Worm (Caenorhabditis elegans): Measurements from ENCODE around the gene R05C11.2.

R05C11.2 gene

DNA sequence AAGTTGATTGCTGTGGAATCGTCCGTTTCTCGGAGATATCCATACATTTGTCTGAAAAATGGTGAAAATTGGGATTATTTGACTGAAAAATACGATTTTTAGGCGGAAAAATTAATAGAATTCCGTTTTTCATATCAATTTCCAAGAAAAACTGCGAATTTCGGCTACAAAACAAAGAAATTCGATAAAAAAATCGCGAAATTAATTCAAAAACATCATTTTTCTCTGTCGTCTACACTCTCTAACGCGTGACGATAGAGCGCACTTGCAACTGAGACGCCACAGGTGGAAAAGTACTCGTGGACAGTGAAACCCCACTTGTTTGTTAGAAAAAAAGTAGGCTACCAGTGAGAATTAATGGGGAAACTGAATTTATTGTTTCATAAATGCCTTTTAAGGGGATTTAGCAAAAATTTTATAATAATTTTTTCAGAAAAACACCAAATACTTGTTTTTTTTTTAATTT lies 25.9 kb downstream of the R05C11.2 start, which contains the start of gene cpsf-1:
TSS of gene cpsf-1 (minus strand) at position 51 of the 466 bp plus-strand sequence.
- TF ChIP-seq F13C5.2 (tag; optimal IDR thresholded peaks at IDR 0.05) (peak; percentile 61), pes-1 (GFP tag; IDR thresholded peaks at IDR 0.05) (peak; percentile 77), tbx-37 (GFP tag; conservative IDR thresholded peaks at IDR 0.05) (peak; percentile 69), ceh-13 (GFP tag; optimal IDR thresholded peaks at IDR 0.05) (no peak), flt-1 (GFP tag; IDR thresholded peaks at IDR 0.05) (peak; percentile 54; the same call in 1 of the 2 replicates)

DNA sequence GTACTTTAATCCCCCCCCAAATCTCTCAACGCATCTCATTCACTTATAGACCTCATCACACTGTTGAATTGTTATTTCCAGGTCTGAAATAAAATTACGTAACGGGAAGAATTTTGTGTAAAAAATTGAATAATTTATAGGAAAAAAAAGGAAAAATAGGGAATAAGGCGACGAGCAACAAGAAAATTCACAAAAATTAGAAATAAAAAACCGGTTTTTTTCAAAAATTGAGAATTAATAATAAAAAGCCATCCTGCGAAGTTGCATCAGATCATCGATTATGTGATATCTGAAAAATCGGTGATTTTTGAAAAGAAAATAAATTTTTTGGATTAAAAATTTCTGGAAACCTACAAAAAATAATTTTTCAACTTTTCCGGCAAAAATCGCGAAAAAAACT lies 50.0 kb downstream of the R05C11.2 start:
- TF ChIP-seq ets-7 (tag; optimal IDR thresholded peaks at IDR 0.05) = no peak
- TF ChIP-seq aly-1 (tag; optimal IDR thresholded peaks at IDR 0.05) = no peak
- no peak for TF ChIP-seq hnd-1 (tag; optimal IDR thresholded peaks at IDR 0.05)
- TF ChIP-seq ceh-36 (tag; optimal IDR thresholded peaks at IDR 0.05) = peak; percentile 2
- no peak for TF ChIP-seq ama-1 (optimal IDR thresholded peaks at IDR 0.05)

Measured in whole organism, early embryonic.